Fruit fly (Drosophila melanogaster): Measurements from ENCODE around the gene CG15456.

dm6 chrX:20447865-20448584 lies 21.2 kb upstream of the CG15456 start:
- TF ChIP-seq insv (optimal IDR thresholded peaks at IDR 0.05) (no peak), Myc (optimal IDR thresholded peaks at IDR 0.05) (no peak), Sin3A (optimal IDR thresholded peaks at IDR 0.05) (no peak), h (optimal IDR thresholded peaks at IDR 0.05) (no peak), ttk (optimal IDR thresholded peaks at IDR 0.05) (no peak), psq (optimal IDR thresholded peaks at IDR 0.05) (no peak)
